Fruit fly (Drosophila melanogaster): ENCODE measurements around the gene CG7083.

- TF ChIP-seq CG12768 (GFP tag; optimal IDR thresholded peaks at IDR 0.05), result no peak
- no peak for TF ChIP-seq Mnt (GFP tag; optimal IDR thresholded peaks at IDR 0.05)
- no peak for TF ChIP-seq toe (GFP tag; optimal IDR thresholded peaks at IDR 0.05)
- no peak for TF ChIP-seq CG11617 (GFP tag; optimal IDR thresholded peaks at IDR 0.05)
- TF ChIP-seq kay (GFP tag; ENCODE audit: borderline replicate concordance), result no peak
- TF ChIP-seq Hr96 (GFP tag; optimal IDR thresholded peaks at IDR 0.05), result no peak
- TF ChIP-seq tj (GFP tag; optimal IDR thresholded peaks at IDR 0.05), result no peak
- TF ChIP-seq CG1620 (GFP tag; optimal IDR thresholded peaks at IDR 0.05), result no peak
- TF ChIP-seq bab1 (GFP tag; optimal IDR thresholded peaks at IDR 0.05), result no peak
- no peak for TF ChIP-seq CG5204 (GFP tag; optimal IDR thresholded peaks at IDR 0.05)
- no peak for TF ChIP-seq CG14711 (tag; optimal IDR thresholded peaks at IDR 0.05)
- no peak for TF ChIP-seq pad (GFP tag; optimal IDR thresholded peaks at IDR 0.05)
Observed at dm6 chr3L:8331414-8331813, 9.2 kb upstream of the CG7083 start.

All from whole organism, adult.